Fruit fly (Drosophila melanogaster) whole organism, prepupa: ENCODE data around the gene CG11815.

Experiments
- CG10631 ChIP-seq: fragments of 200-800 bp; sonication (Bioruptor generic); optimal IDR thresholded peaks from 2 replicates; lab custom pipeline; 2016; ENCODE audit warnings: missing biosample characterization, missing genetic modification characterization
- CG11762 ChIP-seq: fragments of 200-800 bp; sonication (Bioruptor generic); optimal IDR thresholded peaks from 3 replicates; lab custom pipeline; 2016; ENCODE audit warnings: missing biosample characterization, missing genetic modification characterization; ENCODE audit not compliant: insufficient read depth
- CG15336 ChIP-seq: fragments of 200-800 bp; sonication (Bioruptor generic); IDR thresholded peaks from 2 replicates; pipeline ENCODE4 v1.3.6; 2022; ENCODE audit warnings: missing biosample characterization, missing genetic modification characterization
- CG16779 ChIP-seq: fragments of 200-800 bp; sonication (Bioruptor generic); optimal IDR thresholded peaks from 3 replicates; lab custom pipeline; 2017; ENCODE audit warnings: missing biosample characterization, mild to moderate bottlenecking, missing genetic modification characterization
- CG32006 ChIP-seq: fragments of 200-800 bp; sonication (Bioruptor generic); optimal IDR thresholded peaks from 3 replicates; lab custom pipeline; 2017; ENCODE audit warnings: missing biosample characterization, mild to moderate bottlenecking, missing genetic modification characterization
- CG4318 ChIP-seq: fragments of 200-800 bp; sonication (Bioruptor generic); optimal IDR thresholded peaks from 3 replicates; lab custom pipeline; 2017; ENCODE audit warnings: missing biosample characterization, mild to moderate bottlenecking, missing genetic modification characterization
- CG6163 ChIP-seq: fragments of 200-800 bp; sonication (Bioruptor generic); IDR thresholded peaks from 3 replicates; pipeline ENCODE4 v1.3.6; 2022; ENCODE audit warnings: missing biosample characterization, missing genetic modification characterization
- CG6276 ChIP-seq: fragments of 200-800 bp; sonication (Bioruptor generic); optimal IDR thresholded peaks from 2 replicates; lab custom pipeline; 2017; ENCODE audit warnings: missing biosample characterization, mild to moderate bottlenecking, missing genetic modification characterization
- CG6808 ChIP-seq: fragments of 200-800 bp; sonication (Bioruptor generic); optimal IDR thresholded peaks from 3 replicates; lab custom pipeline; 2017; ENCODE audit warnings: missing biosample characterization, missing genetic modification characterization, mild to moderate bottlenecking, moderate library complexity, missing genetic modification reagents
- CG6854 ChIP-seq: fragments of 200-800 bp; sonication (Bioruptor generic); optimal IDR thresholded peaks from 2 replicates; lab custom pipeline; 2017; ENCODE audit warnings: missing biosample characterization, mild to moderate bottlenecking, missing genetic modification characterization
- CG7368 ChIP-seq: fragments of 200-800 bp; sonication (Bioruptor generic); optimal IDR thresholded peaks from 3 replicates; lab custom pipeline; 2016; ENCODE audit warnings: missing biosample characterization, missing genetic modification characterization
- Eip75B ChIP-seq: fragments of 200-800 bp; sonication (Bioruptor generic); optimal IDR thresholded peaks from 3 replicates; lab custom pipeline; 2016; ENCODE audit warnings: missing biosample characterization, missing genetic modification characterization
- Eip78C ChIP-seq: fragments of 200-800 bp; sonication (Bioruptor generic); peaks from one replicate; lab custom pipeline; 2016; ENCODE audit warnings: missing biosample characterization, missing genetic modification characterization
- Eip93F ChIP-seq: fragments of 200-800 bp; sonication (Bioruptor generic); optimal IDR thresholded peaks from 2 replicates; lab custom pipeline; 2016; ENCODE audit warnings: missing biosample characterization, mild to moderate bottlenecking, missing genetic modification characterization
- Ets96B ChIP-seq: fragments of 200-800 bp; optimal IDR thresholded peaks from 2 replicates; lab custom pipeline; 2019; ENCODE audit warnings: missing biosample characterization, mild to moderate bottlenecking, missing genetic modification characterization, moderate library complexity
- Hr38 ChIP-seq: sonication (Bioruptor generic); optimal IDR thresholded peaks from 2 replicates; lab custom pipeline; 2016; ENCODE audit warnings: missing biosample characterization, missing genetic modification characterization
- Hr39 ChIP-seq: fragments of 200-800 bp; sonication (Bioruptor generic); optimal IDR thresholded peaks from 2 replicates; lab custom pipeline; 2016; ENCODE audit warnings: missing biosample characterization, missing genetic modification characterization
- Lpt ChIP-seq: fragments of 200-800 bp; sonication (Bioruptor generic); optimal IDR thresholded peaks from 3 replicates; lab custom pipeline; 2016; ENCODE audit warnings: missing biosample characterization, missing genetic modification characterization
- Met ChIP-seq: fragments of 200-800 bp; sonication (Bioruptor generic); optimal IDR thresholded peaks from 3 replicates; lab custom pipeline; 2016; ENCODE audit warnings: missing biosample characterization, missing genetic modification characterization
- OdsH ChIP-seq: fragments of 200-800 bp; sonication (Bioruptor generic); optimal IDR thresholded peaks from 3 replicates; lab custom pipeline; 2016; ENCODE audit warnings: missing biosample characterization, missing genetic modification characterization
- Sox14 ChIP-seq: fragments of 200-800 bp; sonication (Bioruptor generic); optimal IDR thresholded peaks from 3 replicates; lab custom pipeline; 2016; ENCODE audit warnings: missing biosample characterization, missing genetic modification characterization
- Sox15 ChIP-seq: fragments of 200-800 bp; sonication (Bioruptor generic); optimal IDR thresholded peaks from 3 replicates; lab custom pipeline; 2016; ENCODE audit warnings: missing biosample characterization, missing genetic modification characterization
- achi ChIP-seq: fragments of 200-800 bp; sonication (Bioruptor generic); optimal IDR thresholded peaks from 3 replicates; lab custom pipeline; 2016; ENCODE audit warnings: missing biosample characterization, missing genetic modification characterization
- cyc ChIP-seq: fragments of 200-800 bp; sonication (Bioruptor generic); optimal IDR thresholded peaks from 3 replicates; lab custom pipeline; 2016; ENCODE audit warnings: missing biosample characterization, missing genetic modification characterization
- dsx ChIP-seq: fragments of 200-800 bp; optimal IDR thresholded peaks from 3 replicates; lab custom pipeline; 2019; ENCODE audit warnings: missing biosample characterization, mild to moderate bottlenecking, missing genetic modification characterization, moderate library complexity; ENCODE audit not compliant: poor library complexity, severe bottlenecking
- eg ChIP-seq: fragments of 200-800 bp; sonication (Bioruptor generic); IDR thresholded peaks from 3 replicates; pipeline ENCODE4 v1.3.6; 2022; ENCODE audit warnings: missing biosample characterization, missing genetic modification characterization
- esn ChIP-seq: fragments of 200-800 bp; sonication (Bioruptor generic); optimal IDR thresholded peaks from 2 replicates; lab custom pipeline; 2016; ENCODE audit warnings: missing biosample characterization, mild to moderate bottlenecking, missing genetic modification characterization, moderate library complexity
- fd59A ChIP-seq: fragments of 200-800 bp; sonication (Bioruptor generic); optimal IDR thresholded peaks from 2 replicates; lab custom pipeline; 2017; ENCODE audit warnings: missing biosample characterization, mild to moderate bottlenecking, missing genetic modification characterization, missing genetic modification reagents
- fd85E ChIP-seq: fragments of 200-800 bp; sonication (Bioruptor generic); optimal IDR thresholded peaks from 3 replicates; lab custom pipeline; 2016; ENCODE audit warnings: missing biosample characterization, missing genetic modification characterization
- fkh ChIP-seq: fragments of 200-800 bp; sonication (Bioruptor generic); optimal IDR thresholded peaks from 3 replicates; lab custom pipeline; 2017; ENCODE audit warnings: missing biosample characterization, mild to moderate bottlenecking, missing genetic modification characterization, moderate library complexity
- lz ChIP-seq: fragments of 200-800 bp; sonication (Bioruptor generic); optimal IDR thresholded peaks from 3 replicates; lab custom pipeline; 2016; ENCODE audit warnings: missing biosample characterization, missing genetic modification characterization
- pdm3 ChIP-seq: fragments of 200-800 bp; sonication (Bioruptor generic); optimal IDR thresholded peaks from 3 replicates; lab custom pipeline; 2016; ENCODE audit warnings: missing biosample characterization, missing genetic modification characterization
- ss ChIP-seq, 2 experiments: fragments of 200-800 bp; sonication (Bioruptor generic); optimal IDR thresholded peaks; 2 replicates in 1 of 2; 3 replicates in 1 of 2; lab custom pipeline; 2017 to 2018; ENCODE audit warnings: mild to moderate bottlenecking in 2 of 2, missing biosample characterization in 2 of 2, missing genetic modification characterization in 2 of 2, moderate library complexity in 1 of 2
- svp ChIP-seq: fragments of 200-800 bp; sonication (Bioruptor generic); peaks from one replicate; lab custom pipeline; 2016; ENCODE audit warnings: missing biosample characterization, missing genetic modification characterization

CG11815 gene

DNA sequence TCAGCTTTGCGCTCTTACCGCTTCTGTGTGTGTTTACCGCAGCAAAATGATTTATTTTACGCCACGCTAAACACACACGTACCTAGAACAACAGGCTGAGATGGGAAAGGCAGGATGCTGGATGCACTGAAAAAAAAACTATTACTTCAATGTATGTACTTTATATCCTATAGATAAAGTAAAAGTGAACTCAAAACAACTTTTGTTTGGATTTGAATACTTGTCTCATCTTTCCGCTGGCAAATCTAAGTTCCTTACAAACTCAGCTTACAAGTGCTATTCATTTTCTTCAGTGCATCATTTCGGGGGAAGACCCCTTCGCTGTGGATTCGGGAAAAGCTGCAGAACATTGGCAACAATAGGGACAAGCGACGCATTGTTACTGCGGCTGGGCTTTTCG is 5.8 kb upstream of the CG11815 start:
- TF ChIP-seq eg (GFP tag; lab: Robert Waterston, UW) (0 out of 3 replicates have a peak, but pooled peaks have one; percentile 33), dsx (GFP tag; lab: Kevin White, UChicago) (peak; percentile 11), ss (GFP tag; optimal IDR thresholded peaks at IDR 0.05; lab: Kevin White, UChicago) (peak; percentile 12 to 43), Eip78C (peak; percentile 73), CG7368 (GFP tag; lab: Kevin White, UChicago) (no peak), svp (peak; percentile 55), fd59A (GFP tag; lab: Kevin White, UChicago) (no peak)

- TF ChIP-seq esn (GFP tag; lab: Kevin White, UChicago) = peak; percentile 22
- no peak for TF ChIP-seq cyc (GFP tag; lab: Kevin White, UChicago)
- TF ChIP-seq CG15336 (GFP tag; lab: Robert Waterston, UW) = peak; percentile 10; the same call in 1 of the 2 replicates
- no peak for TF ChIP-seq CG6276 (GFP tag; lab: Kevin White, UChicago)
- TF ChIP-seq Eip75B (GFP tag; lab: Kevin White, UChicago) = peak; percentile 5
- TF ChIP-seq Eip93F (GFP tag; lab: Kevin White, UChicago) = no peak
- peak; percentile 22 for TF ChIP-seq CG6854
- TF ChIP-seq svp = peak; percentile 47
- no peak for TF ChIP-seq Sox15
- no peak for TF ChIP-seq achi (GFP tag; lab: Kevin White, UChicago)
- no peak for TF ChIP-seq CG11762 (GFP tag; lab: Kevin White, UChicago)
- TF ChIP-seq lz = no peak
- peak; percentile 62 for TF ChIP-seq fkh (GFP tag; lab: Kevin White, UChicago)
- peak; percentile 69 for TF ChIP-seq Eip78C
- TF ChIP-seq ss (GFP tag; optimal IDR thresholded peaks at IDR 0.05; lab: Kevin White, UChicago) = peak; percentile 40 to 50
- no peak for TF ChIP-seq CG6808
- TF ChIP-seq Hr39 = no peak
Measured at dm6 chr3L:1969539-1970337, 1.3 kb downstream of the CG11815 start, which contains the start of gene CG1927. CG1927 (minus strand) TSS chr3L:1970079.

dm6 chr3L:1968805-1969378 is 2.1 kb downstream of the CG11815 start:
- no peak for TF ChIP-seq dsx (GFP tag; lab: Kevin White, UChicago)
- TF ChIP-seq OdsH (GFP tag; lab: Kevin White, UChicago) = no peak
- TF ChIP-seq Ets96B (tag; lab: Kevin White, UChicago) = no peak
- no peak for TF ChIP-seq Met (GFP tag; lab: Kevin White, UChicago)
- TF ChIP-seq Eip75B (GFP tag; lab: Kevin White, UChicago) = no peak
- no peak for TF ChIP-seq Hr38
- no peak for TF ChIP-seq pdm3 (GFP tag; lab: Kevin White, UChicago)
- no peak for TF ChIP-seq CG32006
- peak; percentile 0 for TF ChIP-seq fkh (GFP tag; lab: Kevin White, UChicago)
- TF ChIP-seq svp = peak; percentile 1
- no peak for TF ChIP-seq CG6163
- TF ChIP-seq fd85E (GFP tag; lab: Kevin White, UChicago) = no peak
- TF ChIP-seq CG7368 (GFP tag; lab: Kevin White, UChicago) = no peak
- no peak for TF ChIP-seq CG10631 (GFP tag; lab: Kevin White, UChicago)
- no peak for TF ChIP-seq ss (GFP tag; optimal IDR thresholded peaks at IDR 0.05; lab: Kevin White, UChicago)
- no peak for TF ChIP-seq CG6808
- TF ChIP-seq fd59A (GFP tag; lab: Kevin White, UChicago) = no peak
- peak; percentile 57 for TF ChIP-seq Eip78C
- no peak for TF ChIP-seq CG4318
- no peak for TF ChIP-seq CG16779 (tag; lab: Kevin White, UChicago)
- TF ChIP-seq Lpt (GFP tag; lab: Kevin White, UChicago) = no peak
- TF ChIP-seq, all 60 proteins: peak for 3

DNA sequence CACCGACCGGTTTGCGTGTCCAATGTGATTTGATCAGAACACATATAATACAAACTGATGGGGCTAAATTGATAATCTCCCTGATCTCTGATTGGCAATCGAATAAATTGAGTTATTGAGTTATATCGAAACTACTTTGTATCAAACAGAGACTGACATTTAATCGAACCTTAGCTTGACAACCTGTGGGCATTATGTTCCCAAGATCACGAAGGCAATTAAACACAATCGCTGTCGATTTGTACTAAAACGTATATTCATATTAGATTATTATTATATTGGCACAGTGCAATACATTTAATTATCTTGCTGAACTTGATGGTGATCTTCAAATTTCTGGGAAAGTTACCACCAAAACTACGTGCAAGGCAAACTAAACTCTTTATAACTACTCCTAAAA is 2.6 kb downstream of the CG11815 start:
- no peak for TF ChIP-seq Sox14
- TF ChIP-seq svp = peak; percentile 53
